Worm (Caenorhabditis elegans) whole organism, L4 larva: ENCODE data around the gene gos-28.

Experiments
- R02D3.7 ChIP-seq: fragments of 150-350 bp; sonication (generic microtip); optimal IDR thresholded peaks from 3 replicates; lab custom pipeline; 2014; ENCODE audit warnings: missing biosample characterization, missing genetic modification characterization
- T20F7.1 ChIP-seq: fragments of 200-800 bp; sonication (Bioruptor generic); optimal IDR thresholded peaks from 2 replicates; lab custom pipeline; 2018; ENCODE audit warnings: mild to moderate bottlenecking, missing genetic modification characterization, missing compliant biosample characterization
- Y5F2A.4 ChIP-seq: fragments of 200-800 bp; sonication (Bioruptor generic); optimal IDR thresholded peaks from 2 replicates; lab custom pipeline; 2018; ENCODE audit warnings: mild to moderate bottlenecking, missing genetic modification characterization, missing compliant biosample characterization
- ceh-28 ChIP-seq: fragments of 150-350 bp; optimal IDR thresholded peaks from 2 replicates; lab custom pipeline; 2014; ENCODE audit warnings: missing biosample characterization, missing genetic modification reagents, missing genetic modification characterization
- dpl-1 ChIP-seq: fragments of 150-350 bp; optimal IDR thresholded peaks from 2 replicates; lab custom pipeline; 2014; ENCODE audit warnings: missing biosample characterization, missing genetic modification reagents, missing genetic modification characterization
- lin-39 ChIP-seq: fragments of 150-350 bp; optimal IDR thresholded peaks from 2 replicates; lab custom pipeline; 2014; ENCODE audit warnings: missing biosample characterization, missing genetic modification reagents, missing genetic modification characterization
- mxl-2 ChIP-seq: fragments of 200-800 bp; sonication (Bioruptor generic); conservative IDR thresholded peaks from 2 replicates; pipeline ENCODE4 v1.3.6; 2022; ENCODE audit warnings: missing genetic modification reagents, missing genetic modification characterization, missing compliant biosample characterization
- nhr-237 ChIP-seq: sonication (generic microtip); optimal IDR thresholded peaks from 2 replicates; lab custom pipeline; 2017; ENCODE audit warnings: missing biosample characterization, missing genetic modification characterization
- pha-4 ChIP-seq, 2 experiments: fragments of 150-350 bp in 1 of 2; fragments of 200-800 bp in 1 of 2; sonication (Bioruptor generic) in 1 of 2; IDR thresholded peaks in 1 of 2; optimal IDR thresholded peaks in 1 of 2; 2 replicates each; pipeline versions ENCODE4 v1.3.6 to Lab custom; 2014 to 2022; ENCODE audit warnings: missing genetic modification characterization in 2 of 2, missing genetic modification reagents in 2 of 2, missing biosample characterization in 1 of 2, missing compliant biosample characterization in 1 of 2
- skn-1 ChIP-seq: fragments of 150-350 bp; optimal IDR thresholded peaks from 2 replicates; lab custom pipeline; 2014; ENCODE audit warnings: missing biosample characterization, missing genetic modification characterization
- zfp-2 ChIP-seq: sonication (generic microtip); optimal IDR thresholded peaks from 2 replicates; lab custom pipeline; 2016; ENCODE audit warnings: mild to moderate bottlenecking, missing genetic modification characterization, missing compliant biosample characterization

ce11 chrIII:7395354-7395753, 46.4 kb upstream of the gos-28 start, which contains the start of gene lgc-50:
- TF ChIP-seq pha-4 (GFP tag; IDR thresholded peaks at IDR 0.05; lab: Robert Waterston, UW) (no peak), pha-4 (tag; optimal IDR thresholded peaks at IDR 0.05; lab: Kevin White, UChicago) (no peak), lin-39 (tag; lab: Kevin White, UChicago) (no peak), zfp-2 (tag; lab: Kevin White, UChicago) (no peak), dpl-1 (GFP tag; lab: Kevin White, UChicago) (no peak), mxl-2 (GFP tag; lab: Robert Waterston, UW) (no peak), Y5F2A.4 (GFP tag; lab: Kevin White, UChicago) (no peak), nhr-237 (tag; lab: Kevin White, UChicago) (no peak), T20F7.1 (GFP tag; lab: Kevin White, UChicago) (no peak), ceh-28 (tag; lab: Kevin White, UChicago) (no peak), R02D3.7 (tag; lab: Kevin White, UChicago) (no peak), skn-1 (tag; lab: Kevin White, UChicago) (no peak)
